Worm (Caenorhabditis elegans): ENCODE data around the gene str-40.
"Not testable (repeated sequence)": the region's sequence is repeated elsewhere in the genome, so short reads cannot be mapped to it uniquely, and the experiment has no call there.

str-40 gene

DNA sequence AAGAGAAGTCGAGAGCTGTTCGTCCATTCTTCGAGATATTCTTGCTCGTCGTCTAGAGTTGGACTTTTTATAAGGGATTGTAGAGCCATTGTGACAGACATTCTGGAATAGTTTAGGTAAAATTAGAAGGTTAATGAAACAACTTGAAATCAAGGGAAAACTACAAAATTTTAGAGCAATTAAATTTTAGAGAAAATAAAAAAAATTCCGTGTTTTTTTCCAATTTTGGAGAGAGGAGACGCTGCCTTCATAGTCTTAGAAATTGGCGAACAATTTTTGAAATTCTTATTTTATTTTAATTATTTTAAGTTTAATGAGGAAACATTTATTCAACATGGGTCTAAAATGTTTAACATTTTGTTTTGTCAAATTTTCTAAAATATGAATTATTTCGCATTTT is 2.5 kb upstream of the str-40 start, which contains the start of gene C50H11.13:
C50H11.13 (minus strand) TSS at position 101 of the 400 bp plus-strand sequence.
- no peak for TF ChIP-seq ceh-8 (GFP tag; optimal IDR thresholded peaks at IDR 0.05)
- no peak for TF ChIP-seq lin-15B (tag; optimal IDR thresholded peaks at IDR 0.05)
- TF ChIP-seq snpc-4 (tag; optimal IDR thresholded peaks at IDR 0.05): no peak
- no peak for TF ChIP-seq zag-1 (tag; optimal IDR thresholded peaks at IDR 0.05)
- no peak for TF ChIP-seq unc-62 (GFP tag; optimal IDR thresholded peaks at IDR 0.05)
- no peak for TF ChIP-seq skn-1 (tag; optimal IDR thresholded peaks at IDR 0.05)
- TF ChIP-seq vab-15 (tag; optimal IDR thresholded peaks at IDR 0.05): no peak
- TF ChIP-seq nhr-47 (tag; optimal IDR thresholded peaks at IDR 0.05): no peak
- TF ChIP-seq ets-5 (GFP tag; IDR thresholded peaks at IDR 0.05): no peak
- TF ChIP-seq nhr-71 (tag; optimal IDR thresholded peaks at IDR 0.05): no peak
- TF ChIP-seq hlh-4 (tag; optimal IDR thresholded peaks at IDR 0.05): no peak
- TF ChIP-seq elt-3 (tag; optimal IDR thresholded peaks at IDR 0.05): no peak

DNA sequence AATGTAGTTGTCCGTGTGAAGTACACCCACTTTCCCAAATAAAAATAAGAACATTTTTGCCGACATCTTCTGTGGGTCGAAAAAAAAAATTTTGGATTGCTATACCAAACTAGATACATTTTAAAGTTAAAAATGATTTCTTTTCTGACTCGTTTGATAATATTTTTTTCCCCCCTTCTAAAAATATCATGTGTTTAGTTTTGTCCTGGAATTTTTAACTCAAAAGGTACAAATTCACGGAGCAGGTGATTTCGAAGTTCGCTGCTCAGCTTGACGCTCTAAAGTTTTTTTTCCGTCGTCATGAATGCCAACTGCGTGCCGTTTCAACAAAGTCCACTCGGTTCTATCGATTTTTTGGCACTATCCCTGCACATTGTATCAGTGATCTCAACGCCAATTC is 3.1 kb downstream of the str-40 start, which contains the start of gene srh-185:
srh-185 (plus strand) TSS at position 301 of the 400 bp plus-strand sequence.
- TF ChIP-seq unc-98 (GFP tag; IDR thresholded peaks at IDR 0.05): no peak
- no peak for TF ChIP-seq fkh-8 (tag; optimal IDR thresholded peaks at IDR 0.05)
- no peak for TF ChIP-seq ceh-88 (GFP tag; IDR thresholded peaks at IDR 0.05)
- no peak for TF ChIP-seq tbx-2 (tag; optimal IDR thresholded peaks at IDR 0.05)
- no peak for TF ChIP-seq elt-2 (tag; optimal IDR thresholded peaks at IDR 0.05)
- TF ChIP-seq ets-5 (GFP tag; IDR thresholded peaks at IDR 0.05): no peak
- no peak for TF ChIP-seq fos-1 (tag; optimal IDR thresholded peaks at IDR 0.05)
- no peak for TF ChIP-seq C04F5.9 (tag; optimal IDR thresholded peaks at IDR 0.05)
- no peak for TF ChIP-seq fkh-4 (tag; optimal IDR thresholded peaks at IDR 0.05; ENCODE audit: borderline replicate concordance)
- no peak for TF ChIP-seq unc-62 (GFP tag; optimal IDR thresholded peaks at IDR 0.05)
- no peak for TF ChIP-seq grh-1 (GFP tag; IDR thresholded peaks at IDR 0.05)
- TF ChIP-seq nhr-12 (tag; optimal IDR thresholded peaks at IDR 0.05): no peak
- no peak for TF ChIP-seq zag-1 (tag; optimal IDR thresholded peaks at IDR 0.05)
- TF ChIP-seq ztf-4 (tag; optimal IDR thresholded peaks at IDR 0.05): no peak
- no peak for TF ChIP-seq nhr-19 (GFP tag; conservative IDR thresholded peaks at IDR 0.05)
- no peak for TF ChIP-seq lin-39 (tag; optimal IDR thresholded peaks at IDR 0.05)
- no peak for TF ChIP-seq zip-4 (GFP tag; optimal IDR thresholded peaks at IDR 0.05)
- TF ChIP-seq nhr-85 (tag): no peak

DNA sequence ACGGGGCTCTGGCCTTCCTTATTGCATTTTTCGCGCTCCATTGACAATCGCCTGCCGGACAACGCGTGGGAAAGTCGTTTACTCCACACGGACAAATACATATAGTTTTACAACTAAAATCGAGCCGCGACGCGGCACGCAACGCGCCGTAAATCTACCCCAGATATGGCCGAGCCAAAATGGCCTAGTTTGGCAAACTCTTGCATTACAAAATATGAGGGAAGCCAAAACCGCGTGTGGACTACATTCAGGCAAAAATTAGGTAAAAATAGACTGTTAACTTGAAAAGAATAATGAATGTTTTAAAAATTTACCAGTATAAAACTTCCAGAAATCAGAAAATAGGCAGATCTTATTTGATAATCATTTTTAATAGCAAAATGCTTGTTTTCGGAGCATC is 4.6 kb downstream of the str-40 start, which contains the start of gene srt-16:
srt-16 (minus strand) TSS at position 101 of the 400 bp plus-strand sequence.
- not testable (repeated sequence) for TF ChIP-seq ceh-88 (GFP tag; IDR thresholded peaks at IDR 0.05); jun-1 (tag; optimal IDR thresholded peaks at IDR 0.05); nhr-85 (tag)

DNA sequence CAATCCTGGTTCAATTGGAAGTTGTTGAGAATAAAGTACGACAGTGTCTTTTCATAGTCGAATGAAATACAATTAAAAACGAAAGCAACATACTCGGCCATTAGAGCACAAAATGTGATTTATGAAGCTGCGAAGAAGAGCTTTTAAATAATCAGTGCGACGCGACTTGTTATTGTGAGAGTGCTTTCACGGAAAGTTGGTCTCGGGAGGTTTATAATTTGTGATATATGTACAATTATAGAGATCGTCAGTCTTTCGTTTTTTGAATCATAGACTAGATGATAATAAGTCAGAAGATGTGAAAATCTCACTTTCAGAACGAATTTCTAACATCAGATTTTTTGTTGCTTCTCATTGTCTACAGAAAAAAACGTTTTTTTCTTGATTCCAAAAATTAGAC is 6.9 kb downstream of the str-40 start, which contains the start of gene srt-15:
srt-15 (minus strand) TSS at position 101 of the 400 bp plus-strand sequence.
- TF ChIP-seq unc-98 (GFP tag; IDR thresholded peaks at IDR 0.05): no peak
- TF ChIP-seq sup-37 (GFP tag; optimal IDR thresholded peaks at IDR 0.05): no peak
- TF ChIP-seq grh-1 (GFP tag; IDR thresholded peaks at IDR 0.05): no peak
- no peak for TF ChIP-seq ztf-4 (tag; optimal IDR thresholded peaks at IDR 0.05)
- TF ChIP-seq mef-2 (tag; optimal IDR thresholded peaks at IDR 0.05): no peak
- TF ChIP-seq elt-3 (tag; optimal IDR thresholded peaks at IDR 0.05): no peak
- no peak for TF ChIP-seq xbp-1 (tag; optimal IDR thresholded peaks at IDR 0.05)
- TF ChIP-seq lin-14 (GFP tag; optimal IDR thresholded peaks at IDR 0.05): no peak
- TF ChIP-seq zip-4 (GFP tag; optimal IDR thresholded peaks at IDR 0.05): no peak
- TF ChIP-seq fkh-10 (GFP tag; optimal IDR thresholded peaks at IDR 0.05): no peak
- TF ChIP-seq F16B12.6 (tag; optimal IDR thresholded peaks at IDR 0.05): no peak
- TF ChIP-seq lin-35 (GFP tag; optimal IDR thresholded peaks at IDR 0.05): no peak
- TF ChIP-seq ztf-11 (tag; optimal IDR thresholded peaks at IDR 0.05): no peak
- TF ChIP-seq fkh-4 (tag; optimal IDR thresholded peaks at IDR 0.05; ENCODE audit: borderline replicate concordance): no peak
- TF ChIP-seq egl-13 (tag; optimal IDR thresholded peaks at IDR 0.05): no peak

All from whole organism, L1 larva.